Fruit fly (Drosophila melanogaster): ENCODE measurements around the gene CG13073.
A peak's percentile ranks its signal among the peaks of the same experiment; 100 is the strongest.

Gene CG13073

dm6 chr3L:16217203-16217602 lies at the start of gene CG13073:
Gene CG13073 (minus strand): TSS chr3L:16217303.
- no peak for TF ChIP-seq psq (optimal IDR thresholded peaks at IDR 0.05)
- TF ChIP-seq usp (GFP tag; optimal IDR thresholded peaks at IDR 0.05), result no peak
- no peak for TF ChIP-seq EcR (GFP tag; optimal IDR thresholded peaks at IDR 0.05)
- TF ChIP-seq CG8478 (optimal IDR thresholded peaks at IDR 0.05), result no peak
- no peak for TF ChIP-seq Dll (optimal IDR thresholded peaks at IDR 0.05)
- no peak for TF ChIP-seq pan (optimal IDR thresholded peaks at IDR 0.05)

dm6 chr3L:16265000-16265399 lies 47.9 kb upstream of the CG13073 start, which contains the start of the genes CG13051 and CG13069:
Gene CG13051 (minus strand): TSS chr3L:16265100.
Gene CG13069 (plus strand): TSS chr3L:16265385.
- no peak for TF ChIP-seq Dll (optimal IDR thresholded peaks at IDR 0.05)
- TF ChIP-seq CG8478 (optimal IDR thresholded peaks at IDR 0.05), result no peak
- no peak for TF ChIP-seq EcR (GFP tag; optimal IDR thresholded peaks at IDR 0.05)
- no peak for TF ChIP-seq pan (optimal IDR thresholded peaks at IDR 0.05)
- TF ChIP-seq usp (GFP tag; optimal IDR thresholded peaks at IDR 0.05), result no peak
- TF ChIP-seq psq (optimal IDR thresholded peaks at IDR 0.05), result no peak

- no peak for TF ChIP-seq CG8478 (optimal IDR thresholded peaks at IDR 0.05)
- no peak for TF ChIP-seq usp (GFP tag; optimal IDR thresholded peaks at IDR 0.05)
- TF ChIP-seq pan (optimal IDR thresholded peaks at IDR 0.05), result no peak
- no peak for TF ChIP-seq EcR (GFP tag; optimal IDR thresholded peaks at IDR 0.05)
- no peak for TF ChIP-seq Dll (optimal IDR thresholded peaks at IDR 0.05)
- no peak for TF ChIP-seq psq (optimal IDR thresholded peaks at IDR 0.05)
Measured at dm6 chr3L:16263043-16263442, 45.9 kb upstream of the CG13073 start, which contains the start of gene CG13070. Gene CG13070 (plus strand): TSS chr3L:16263343.

- TF ChIP-seq psq (optimal IDR thresholded peaks at IDR 0.05) (no peak), CG8478 (optimal IDR thresholded peaks at IDR 0.05) (no peak), EcR (GFP tag; optimal IDR thresholded peaks at IDR 0.05) (no peak), usp (GFP tag; optimal IDR thresholded peaks at IDR 0.05) (no peak), pan (optimal IDR thresholded peaks at IDR 0.05) (no peak), Dll (optimal IDR thresholded peaks at IDR 0.05) (no peak)
Measured at dm6 chr3L:16262440-16262839, 45.3 kb upstream of the CG13073 start, which contains the start of gene CG13071. Gene CG13071 (plus strand): TSS chr3L:16262740.

dm6 chr3L:16261505-16261904 lies 44.4 kb upstream of the CG13073 start, which contains the start of gene CG34247:
Gene CG34247 (minus strand): TSS chr3L:16261605.
- TF ChIP-seq pan (optimal IDR thresholded peaks at IDR 0.05), result no peak
- no peak for TF ChIP-seq CG8478 (optimal IDR thresholded peaks at IDR 0.05)
- no peak for TF ChIP-seq Dll (optimal IDR thresholded peaks at IDR 0.05)
- TF ChIP-seq usp (GFP tag; optimal IDR thresholded peaks at IDR 0.05), result no peak
- no peak for TF ChIP-seq psq (optimal IDR thresholded peaks at IDR 0.05)
- no peak for TF ChIP-seq EcR (GFP tag; optimal IDR thresholded peaks at IDR 0.05)

- no peak for TF ChIP-seq psq (optimal IDR thresholded peaks at IDR 0.05)
- TF ChIP-seq CG8478 (optimal IDR thresholded peaks at IDR 0.05), result no peak
- TF ChIP-seq pan (optimal IDR thresholded peaks at IDR 0.05), result no peak
- TF ChIP-seq EcR (GFP tag; optimal IDR thresholded peaks at IDR 0.05), result no peak
- TF ChIP-seq Dll (optimal IDR thresholded peaks at IDR 0.05), result no peak
- TF ChIP-seq usp (GFP tag; optimal IDR thresholded peaks at IDR 0.05), result no peak
Measured at dm6 chr3L:16259552-16259951, 42.4 kb upstream of the CG13073 start, which contains the start of gene CG13053. Gene CG13053 (minus strand): TSS chr3L:16259722.

- TF ChIP-seq EcR (GFP tag; optimal IDR thresholded peaks at IDR 0.05), result no peak
- no peak for TF ChIP-seq pan (optimal IDR thresholded peaks at IDR 0.05)
Measured at dm6 chr3L:16257118-16257627, 40.1 kb upstream of the CG13073 start, which contains the start of gene CG13054. Gene CG13054 (minus strand): TSS chr3L:16257191.

- TF ChIP-seq Dll (optimal IDR thresholded peaks at IDR 0.05), result no peak
- TF ChIP-seq EcR (GFP tag; optimal IDR thresholded peaks at IDR 0.05), result no peak
- no peak for TF ChIP-seq psq (optimal IDR thresholded peaks at IDR 0.05)
- no peak for TF ChIP-seq pan (optimal IDR thresholded peaks at IDR 0.05)
- TF ChIP-seq usp (GFP tag; optimal IDR thresholded peaks at IDR 0.05), result no peak
- no peak for TF ChIP-seq CG8478 (optimal IDR thresholded peaks at IDR 0.05)
Measured at dm6 chr3L:16252255-16252654, 35.2 kb upstream of the CG13073 start, which contains the start of gene CG13055. Gene CG13055 (minus strand): TSS chr3L:16252355.

dm6 chr3L:16241296-16241695 lies 24.2 kb upstream of the CG13073 start:
- TF ChIP-seq EcR (GFP tag; optimal IDR thresholded peaks at IDR 0.05) (peak in 1 of 2 experiments; percentile 61), CG8478 (optimal IDR thresholded peaks at IDR 0.05) (no peak), Dll (optimal IDR thresholded peaks at IDR 0.05) (no peak)

- TF ChIP-seq usp (GFP tag; optimal IDR thresholded peaks at IDR 0.05) (no peak), CG8478 (optimal IDR thresholded peaks at IDR 0.05) (no peak), psq (optimal IDR thresholded peaks at IDR 0.05) (no peak), Dll (optimal IDR thresholded peaks at IDR 0.05) (no peak), pan (optimal IDR thresholded peaks at IDR 0.05) (no peak), EcR (GFP tag; optimal IDR thresholded peaks at IDR 0.05) (no peak)
Measured at dm6 chr3L:16233850-16234494, 16.9 kb upstream of the CG13073 start.

dm6 chr3L:16232924-16233323 lies 15.8 kb upstream of the CG13073 start, which contains the start of gene Hsc20:
Gene Hsc20 (plus strand): TSS chr3L:16233127.
- TF ChIP-seq Dll (optimal IDR thresholded peaks at IDR 0.05) (no peak), EcR (GFP tag; optimal IDR thresholded peaks at IDR 0.05) (no peak), pan (optimal IDR thresholded peaks at IDR 0.05) (no peak), usp (GFP tag; optimal IDR thresholded peaks at IDR 0.05) (no peak), psq (optimal IDR thresholded peaks at IDR 0.05) (no peak), CG8478 (optimal IDR thresholded peaks at IDR 0.05) (no peak)

- no peak for TF ChIP-seq pan (optimal IDR thresholded peaks at IDR 0.05)
- no peak for TF ChIP-seq psq (optimal IDR thresholded peaks at IDR 0.05)
- no peak for TF ChIP-seq CG8478 (optimal IDR thresholded peaks at IDR 0.05)
- TF ChIP-seq Dll (optimal IDR thresholded peaks at IDR 0.05), result no peak
- TF ChIP-seq usp (GFP tag; optimal IDR thresholded peaks at IDR 0.05), result no peak
- TF ChIP-seq EcR (GFP tag; optimal IDR thresholded peaks at IDR 0.05), result no peak
Measured at dm6 chr3L:16231857-16232256, 14.8 kb upstream of the CG13073 start, which contains the start of the genes PDCD-5 and MED10. Gene PDCD-5 (minus strand): TSS chr3L:16232038. Gene MED10 (plus strand): TSS chr3L:16232084.
